Worm (Caenorhabditis elegans) whole organism, L1 larva: ENCODE data around the gene F21C10.1.

Experiments
- C16A3.4 ChIP-seq: fragments of 150-350 bp; optimal IDR thresholded peaks from 2 replicates; lab custom pipeline; 2014; ENCODE audit warnings: missing biosample characterization, missing genetic modification characterization
- aly-2 ChIP-seq: fragments of 150-350 bp; optimal IDR thresholded peaks from 2 replicates; lab custom pipeline; 2014; ENCODE audit warnings: missing biosample characterization, missing genetic modification characterization
- ces-1 ChIP-seq: fragments of 150-350 bp; optimal IDR thresholded peaks from 2 replicates; lab custom pipeline; 2014; ENCODE audit warnings: missing biosample characterization, missing genetic modification reagents, missing genetic modification characterization
- isw-1 ChIP-seq: fragments of 200-800 bp; sonication (Bioruptor generic); IDR thresholded peaks from 2 replicates; pipeline ENCODE4 v1.3.6; 2022; ENCODE audit warnings: missing genetic modification characterization, missing compliant biosample characterization
- lin-13 ChIP-seq: fragments of 150-350 bp; optimal IDR thresholded peaks from 2 replicates; lab custom pipeline; 2014; ENCODE audit warnings: missing biosample characterization, missing genetic modification reagents, missing genetic modification characterization
- lin-15B ChIP-seq: fragments of 150-350 bp; sonication (generic microtip); optimal IDR thresholded peaks from 3 replicates; lab custom pipeline; 2014; ENCODE audit warnings: missing biosample characterization, missing genetic modification characterization
- lin-39 ChIP-seq: fragments of 150-350 bp; optimal IDR thresholded peaks from 2 replicates; lab custom pipeline; 2014; ENCODE audit warnings: missing biosample characterization, missing genetic modification reagents, missing genetic modification characterization
- mep-1 ChIP-seq: fragments of 150-350 bp; optimal IDR thresholded peaks from 2 replicates; lab custom pipeline; 2014; ENCODE audit warnings: missing biosample characterization, missing genetic modification characterization
- nhr-90 ChIP-seq: sonication (generic microtip); optimal IDR thresholded peaks from 2 replicates; lab custom pipeline; 2016; ENCODE audit warnings: mild to moderate bottlenecking, missing genetic modification characterization, missing compliant biosample characterization; ENCODE audit not compliant: poor library complexity
- snpc-4 ChIP-seq: fragments of 150-350 bp; optimal IDR thresholded peaks from 2 replicates; lab custom pipeline; 2014; ENCODE audit warnings: missing biosample characterization, missing genetic modification characterization
- zag-1 ChIP-seq: fragments of 150-350 bp; optimal IDR thresholded peaks from 2 replicates; lab custom pipeline; 2014; ENCODE audit warnings: missing biosample characterization, missing genetic modification characterization
- ztf-11 ChIP-seq, 2 experiments: sonication (generic microtip); optimal IDR thresholded peaks; 2 replicates each; lab custom pipeline; 2016 to 2017; ENCODE audit warnings: missing genetic modification characterization in 2 of 2, missing biosample characterization in 1 of 2, missing compliant biosample characterization in 1 of 2

ce11 chrV:9148151-9148550 lies 16.0 kb downstream of the F21C10.1 start:
- TF ChIP-seq snpc-4 (tag; lab: Kevin White, UChicago) (no peak), ces-1 (GFP tag; lab: Kevin White, UChicago) (no peak), nhr-90 (tag; lab: Kevin White, UChicago) (no peak), zag-1 (tag; lab: Kevin White, UChicago) (no peak), ztf-11 (tag; optimal IDR thresholded peaks at IDR 0.05; lab: Kevin White, UChicago) (no peak), lin-13 (GFP tag; lab: Kevin White, UChicago) (no peak), mep-1 (tag; lab: Kevin White, UChicago) (no peak), isw-1 (GFP tag; lab: Robert Waterston, UW) (no peak), aly-2 (tag; lab: Kevin White, UChicago) (no peak), C16A3.4 (tag; lab: Kevin White, UChicago) (no peak), lin-15B (no peak), lin-39 (tag; lab: Kevin White, UChicago) (no peak)
